Fruit fly (Drosophila melanogaster) whole organism, embryonic: ENCODE results near the gene rdog.

Experiments used
- C15 ChIP-seq: fragments of 200-800 bp; sonication (Bioruptor generic); IDR thresholded peaks from 3 replicates; pipeline ENCODE4 v1.3.6; 2022; ENCODE audit warnings: missing biosample characterization, missing genetic modification characterization
- CG10565 ChIP-seq: fragments of 200-800 bp; sonication (Bioruptor generic); optimal IDR thresholded peaks from 3 replicates; lab custom pipeline; 2016; ENCODE audit warnings: missing biosample characterization, mild to moderate bottlenecking, missing genetic modification characterization
- CG11085 ChIP-seq: fragments of 200-800 bp; sonication (Bioruptor generic); IDR thresholded peaks from 2 replicates; pipeline ENCODE4 v1.3.6; 2022; ENCODE audit warnings: missing biosample characterization, missing genetic modification characterization
- CG11093 ChIP-seq: fragments of 200-800 bp; sonication (Bioruptor generic); IDR thresholded peaks from 3 replicates; pipeline ENCODE4 v1.3.6; 2022; ENCODE audit warnings: missing biosample characterization, missing genetic modification characterization
- CG15011 ChIP-seq: fragments of 200-800 bp; sonication (Bioruptor generic); optimal IDR thresholded peaks from 3 replicates; lab custom pipeline; 2018; ENCODE audit warnings: missing biosample characterization, mild to moderate bottlenecking, missing genetic modification characterization
- CG15479 ChIP-seq: fragments of 200-800 bp; sonication (Bioruptor generic); optimal IDR thresholded peaks from 3 replicates; lab custom pipeline; 2019; ENCODE audit warnings: missing biosample characterization, mild to moderate bottlenecking, missing genetic modification characterization, moderate library complexity
- CG15514 ChIP-seq: fragments of 200-800 bp; sonication (Bioruptor generic); optimal IDR thresholded peaks from 3 replicates; lab custom pipeline; 2017; ENCODE audit warnings: missing biosample characterization, missing genetic modification characterization, mild to moderate bottlenecking, moderate library complexity, missing genetic modification reagents
- CG15696 ChIP-seq: fragments of 200-800 bp; sonication (Bioruptor generic); optimal IDR thresholded peaks from 2 replicates; lab custom pipeline; 2019; ENCODE audit warnings: missing biosample characterization, mild to moderate bottlenecking, missing genetic modification characterization, moderate library complexity
- CG18619 ChIP-seq: fragments of 200-800 bp; sonication (Bioruptor generic); optimal IDR thresholded peaks from 3 replicates; lab custom pipeline; 2017; ENCODE audit warnings: missing biosample characterization, mild to moderate bottlenecking, missing genetic modification characterization
- CG18764 ChIP-seq: fragments of 200-800 bp; sonication (Bioruptor generic); optimal IDR thresholded peaks from 3 replicates; lab custom pipeline; 2016; ENCODE audit warnings: missing biosample characterization, missing genetic modification characterization
- CG2120 ChIP-seq: fragments of 200-800 bp; sonication (Bioruptor generic); optimal IDR thresholded peaks from 3 replicates; lab custom pipeline; 2016; ENCODE audit warnings: missing biosample characterization, missing genetic modification characterization
- CG31224 ChIP-seq: fragments of 200-800 bp; sonication (Bioruptor generic); IDR thresholded peaks from 2 replicates; pipeline ENCODE4 v1.3.6; 2022; ENCODE audit warnings: missing biosample characterization, missing genetic modification characterization
- CG4282 ChIP-seq: fragments of 200-800 bp; sonication (Bioruptor generic); optimal IDR thresholded peaks from 2 replicates; lab custom pipeline; 2016; ENCODE audit warnings: missing biosample characterization, missing genetic modification characterization
- CG4328 ChIP-seq: fragments of 200-800 bp; sonication (Bioruptor generic); optimal IDR thresholded peaks from 3 replicates; lab custom pipeline; 2017; ENCODE audit warnings: missing biosample characterization, missing genetic modification reagents, missing genetic modification characterization
- CG4360 ChIP-seq: fragments of 200-800 bp; sonication (Bioruptor generic); IDR thresholded peaks from 2 replicates; pipeline ENCODE4 v1.3.6; 2022; ENCODE audit warnings: missing biosample characterization, missing genetic modification characterization
- CG6272 ChIP-seq: fragments of 200-800 bp; sonication (Bioruptor generic); IDR thresholded peaks from 2 replicates; pipeline ENCODE4 v1.3.6; 2022; ENCODE audit warnings: missing biosample characterization, missing genetic modification characterization
- CG7357 ChIP-seq: fragments of 200-800 bp; sonication (Bioruptor generic); IDR thresholded peaks from 3 replicates; pipeline ENCODE4 v1.3.6; 2022; ENCODE audit warnings: missing biosample characterization, missing genetic modification characterization
- CG9215 ChIP-seq: fragments of 200-800 bp; sonication (Bioruptor generic); IDR thresholded peaks from 2 replicates; pipeline ENCODE4 v1.3.6; 2022; ENCODE audit warnings: missing biosample characterization, missing genetic modification characterization
- CG9609 ChIP-seq: fragments of 200-800 bp; sonication (Bioruptor generic); optimal IDR thresholded peaks from 3 replicates; lab custom pipeline; 2016; ENCODE audit warnings: missing biosample characterization, missing genetic modification characterization
- CG9817 ChIP-seq: fragments of 200-800 bp; sonication (Bioruptor generic); optimal IDR thresholded peaks from 2 replicates; lab custom pipeline; 2018; ENCODE audit warnings: missing biosample characterization, mild to moderate bottlenecking, missing genetic modification characterization, moderate library complexity
- CG9876 ChIP-seq: fragments of 200-800 bp; sonication (Bioruptor generic); optimal IDR thresholded peaks from 2 replicates; lab custom pipeline; 2016; ENCODE audit warnings: missing biosample characterization, missing genetic modification characterization
- CG9932 ChIP-seq: fragments of 200-800 bp; sonication (Bioruptor generic); IDR thresholded peaks from 2 replicates; pipeline ENCODE4 v1.3.6; 2022; ENCODE audit warnings: missing biosample characterization, missing genetic modification characterization
- Dbx ChIP-seq: fragments of 200-800 bp; sonication (Bioruptor generic); IDR thresholded peaks from 3 replicates; pipeline ENCODE4 v1.3.6; 2022; ENCODE audit warnings: missing biosample characterization, missing genetic modification characterization
- Dek ChIP-seq: fragments of 200-800 bp; sonication (Bioruptor generic); optimal IDR thresholded peaks from 3 replicates; lab custom pipeline; 2019; ENCODE audit warnings: missing biosample characterization, mild to moderate bottlenecking, missing genetic modification characterization, moderate library complexity
- Dref ChIP-seq: fragments of 200-800 bp; sonication (Bioruptor generic); IDR thresholded peaks from 2 replicates; pipeline ENCODE4 v1.3.6; 2022; ENCODE audit warnings: missing biosample characterization, missing genetic modification characterization
- HLH3B ChIP-seq: fragments of 200-800 bp; sonication (Bioruptor generic); IDR thresholded peaks from 2 replicates; pipeline ENCODE4 v1.3.6; 2022; ENCODE audit warnings: missing biosample characterization, missing genetic modification characterization
- HLHmδ ChIP-seq: fragments of 200-800 bp; sonication (Bioruptor generic); optimal IDR thresholded peaks from 2 replicates; lab custom pipeline; 2018; ENCODE audit warnings: missing biosample characterization, mild to moderate bottlenecking, missing genetic modification characterization, moderate library complexity
- Hand ChIP-seq: fragments of 200-800 bp; sonication (Bioruptor generic); optimal IDR thresholded peaks from 2 replicates; lab custom pipeline; 2017; ENCODE audit warnings: mild to moderate bottlenecking, missing biosample characterization, missing genetic modification reagents, missing genetic modification characterization
- Mes4 ChIP-seq: fragments of 200-800 bp; sonication (Bioruptor generic); optimal IDR thresholded peaks from 2 replicates; lab custom pipeline; 2016; ENCODE audit warnings: missing biosample characterization, missing genetic modification characterization
- Rx ChIP-seq: fragments of 200-800 bp; sonication (Bioruptor generic); IDR thresholded peaks from 2 replicates; pipeline ENCODE4 v1.3.6; 2022; ENCODE audit warnings: missing biosample characterization, missing genetic modification characterization
- Six4 ChIP-seq: fragments of 200-800 bp; sonication (Bioruptor generic); optimal IDR thresholded peaks from 2 replicates; lab custom pipeline; 2016; ENCODE audit warnings: missing biosample characterization, missing genetic modification characterization
- Sox102F ChIP-seq: fragments of 200-800 bp; sonication (Bioruptor generic); optimal IDR thresholded peaks from 2 replicates; lab custom pipeline; 2018; ENCODE audit warnings: missing biosample characterization, mild to moderate bottlenecking, missing genetic modification characterization, moderate library complexity
- Sry-β ChIP-seq: fragments of 200-800 bp; sonication (Bioruptor generic); optimal IDR thresholded peaks from 2 replicates; lab custom pipeline; 2018; ENCODE audit warnings: missing biosample characterization, mild to moderate bottlenecking, missing genetic modification characterization, moderate library complexity
- Ssrp ChIP-seq: fragments of 200-800 bp; sonication (Bioruptor generic); optimal IDR thresholded peaks from 2 replicates; lab custom pipeline; 2018; ENCODE audit warnings: missing biosample characterization, mild to moderate bottlenecking, missing genetic modification characterization, moderate library complexity
- Stat92E ChIP-seq, 3 experiments: fragments of >200 bp in 2 of 3; fragments of 200-800 bp in 1 of 3; sonication (Bioruptor generic) in 1 of 3; optimal IDR thresholded peaks; 2 replicates each; lab custom pipeline; 2017 to 2019; ENCODE audit warnings: missing biosample characterization in 3 of 3, missing genetic modification characterization in 3 of 3, mild to moderate bottlenecking in 1 of 3, moderate library complexity in 1 of 3
- Xrp1 ChIP-seq: fragments of 200-800 bp; sonication (Bioruptor generic); IDR thresholded peaks from 2 replicates; pipeline ENCODE4 v1.3.6; 2022; ENCODE audit warnings: missing biosample characterization, missing genetic modification characterization
- ap ChIP-seq: fragments of 200-800 bp; sonication (Bioruptor generic); IDR thresholded peaks from 2 replicates; pipeline ENCODE4 v1.3.6; 2022; ENCODE audit warnings: missing biosample characterization, missing genetic modification characterization
- ash1 ChIP-seq: fragments of 200-800 bp; sonication (Bioruptor generic); optimal IDR thresholded peaks from 2 replicates; lab custom pipeline; 2018; ENCODE audit warnings: missing biosample characterization, mild to moderate bottlenecking, missing genetic modification characterization
- dm ChIP-seq: fragments of 200-800 bp; sonication (Bioruptor generic); optimal IDR thresholded peaks from 3 replicates; lab custom pipeline; 2016; ENCODE audit warnings: missing biosample characterization, missing genetic modification characterization
- ewg ChIP-seq: fragments of 200-800 bp; sonication (Bioruptor generic); optimal IDR thresholded peaks from 3 replicates; lab custom pipeline; 2017; ENCODE audit warnings: mild to moderate bottlenecking, missing biosample characterization, missing genetic modification reagents, missing genetic modification characterization
- fd64A ChIP-seq: fragments of 200-800 bp; sonication (Bioruptor generic); optimal IDR thresholded peaks from 3 replicates; lab custom pipeline; 2018; ENCODE audit warnings: missing biosample characterization, mild to moderate bottlenecking, missing genetic modification characterization
- fu2 ChIP-seq: fragments of 200-800 bp; sonication (Bioruptor generic); optimal IDR thresholded peaks from 2 replicates; lab custom pipeline; 2016; ENCODE audit warnings: missing biosample characterization, missing genetic modification characterization
- ind ChIP-seq: fragments of 200-800 bp; sonication (Bioruptor generic); optimal IDR thresholded peaks from 3 replicates; lab custom pipeline; 2016; ENCODE audit warnings: missing biosample characterization, missing genetic modification characterization
- nau ChIP-seq: fragments of 200-800 bp; sonication (Bioruptor generic); optimal IDR thresholded peaks from 3 replicates; lab custom pipeline; 2017; ENCODE audit warnings: missing biosample characterization, mild to moderate bottlenecking, missing genetic modification characterization, missing genetic modification reagents
- p53 ChIP-seq: fragments of 200-800 bp; sonication (Bioruptor generic); optimal IDR thresholded peaks from 2 replicates; lab custom pipeline; 2016; ENCODE audit warnings: missing biosample characterization, missing genetic modification characterization
- ranshi ChIP-seq: fragments of 200-800 bp; sonication (Bioruptor generic); IDR thresholded peaks from 2 replicates; pipeline ENCODE4 v1.3.6; 2022; ENCODE audit warnings: missing biosample characterization, missing genetic modification characterization
- repo ChIP-seq: fragments of 200-800 bp; sonication (Bioruptor generic); optimal IDR thresholded peaks from 2 replicates; lab custom pipeline; 2016; ENCODE audit warnings: missing biosample characterization, missing genetic modification characterization
- sd ChIP-seq: fragments of 200-800 bp; sonication (Bioruptor generic); optimal IDR thresholded peaks from 3 replicates; lab custom pipeline; 2018; ENCODE audit warnings: missing biosample characterization, mild to moderate bottlenecking, missing genetic modification characterization, moderate library complexity
- stwl ChIP-seq: fragments of 200-800 bp; sonication (Bioruptor generic); optimal IDR thresholded peaks from 3 replicates; lab custom pipeline; 2018; ENCODE audit warnings: missing biosample characterization, mild to moderate bottlenecking, missing genetic modification characterization, moderate library complexity
- trh ChIP-seq: fragments of 200-800 bp; sonication (Bioruptor generic); optimal IDR thresholded peaks from 2 replicates; lab custom pipeline; 2016; ENCODE audit warnings: missing biosample characterization, missing genetic modification characterization
- usp ChIP-seq: fragments of >200 bp; optimal IDR thresholded peaks from 2 replicates; lab custom pipeline; 2017; ENCODE audit warnings: missing biosample characterization, missing genetic modification characterization
- yki ChIP-seq: fragments of >200 bp; optimal IDR thresholded peaks from 3 replicates; lab custom pipeline; 2018

The rdog gene

DNA sequence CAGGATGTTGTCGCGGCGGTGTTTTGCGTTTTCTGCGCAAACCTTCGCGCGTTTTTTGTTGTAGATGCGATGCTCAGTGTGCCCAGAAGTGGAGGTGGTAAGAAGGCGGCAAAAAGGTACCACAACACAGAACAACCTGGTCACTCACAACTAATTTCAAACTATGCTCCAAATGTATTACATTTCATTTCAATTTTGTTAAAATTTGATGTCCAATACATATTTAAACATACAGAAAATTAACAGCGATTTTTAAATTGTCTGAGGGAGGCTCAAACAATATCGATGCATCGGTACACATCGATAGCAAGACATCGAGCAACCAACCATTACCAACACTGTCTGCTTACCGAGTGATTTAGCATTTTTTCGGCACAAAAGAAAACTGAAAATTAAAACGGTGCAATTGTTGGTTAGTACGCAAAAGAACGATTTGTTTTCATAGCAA, 4.7 kb upstream of the rdog start, which contains the start of the genes Slbp and Rpn2 (continued):
- TF ChIP-seq CG10565 (no peak), Dref (peak; percentile 88), Xrp1 (GFP tag; lab: Robert Waterston, UW) (no peak), trh (GFP tag; lab: Kevin White, UChicago) (no peak), repo (GFP tag; lab: Kevin White, UChicago) (peak; percentile 6), nau (GFP tag; lab: Kevin White, UChicago) (no peak), CG7357 (no peak), C15 (no peak), Stat92E (GFP tag; optimal IDR thresholded peaks at IDR 0.05; lab: Kevin White, UChicago) (peak in 1 of 3 experiments; percentile 21), CG9609 (GFP tag; lab: Kevin White, UChicago) (peak; percentile 65), yki (lab: Kevin White, UChicago) (no peak), CG15514 (GFP tag; lab: Kevin White, UChicago) (peak; percentile 55), CG9817 (tag; lab: Kevin White, UChicago) (peak; percentile 19), CG6272 (GFP tag; lab: Robert Waterston, UW) (no peak), sd (tag; lab: Kevin White, UChicago) (no peak), dm (peak; percentile 60), Dek (no peak), usp (no peak), p53 (GFP tag; lab: Kevin White, UChicago) (peak; percentile 49), ewg (peak; percentile 74), CG31224 (no peak), stwl (tag; lab: Kevin White, UChicago) (peak; percentile 94), ranshi (GFP tag; lab: Robert Waterston, UW) (no peak), CG9876 (peak; percentile 7), CG15696 (no peak), CG11085 (GFP tag; lab: Robert Waterston, UW) (peak; percentile 18; the same call in 1 of the 2 replicates), CG4328 (GFP tag; lab: Kevin White, UChicago) (no peak), CG15479 (GFP tag; lab: Kevin White, UChicago) (peak; percentile 90), ind (peak; percentile 19), CG2120 (GFP tag; lab: Kevin White, UChicago) (peak; percentile 75), Sry-β (GFP tag; lab: Kevin White, UChicago) (peak; percentile 24), Six4 (GFP tag; lab: Kevin White, UChicago) (no peak), CG9932 (peak; percentile 74), CG9215 (GFP tag; lab: Robert Waterston, UW) (no peak), Dbx (no peak; the same call in 2 of the 3 replicates), Sox102F (GFP tag; lab: Kevin White, UChicago) (no peak), Ssrp (tag; lab: Kevin White, UChicago) (no peak), ap (GFP tag; lab: Robert Waterston, UW) (no peak), CG15011 (no peak), fd64A (GFP tag; lab: Kevin White, UChicago) (no peak), CG11093 (no peak), Rx (no peak), fu2 (GFP tag; lab: Kevin White, UChicago) (peak; percentile 26), Hand (GFP tag; lab: Kevin White, UChicago) (no peak), HLHmδ (GFP tag; lab: Kevin White, UChicago) (no peak), CG4282 (GFP tag; lab: Kevin White, UChicago) (no peak), CG4360 (peak; percentile 79), ash1 (no peak), HLH3B (GFP tag; lab: Robert Waterston, UW) (no peak), CG18764 (peak; percentile 9), CG18619 (GFP tag; lab: Kevin White, UChicago) (no peak), Mes4 (GFP tag; lab: Kevin White, UChicago) (no peak)
